Fruit fly (Drosophila melanogaster) whole organism, wandering third instar larva: ENCODE results near the gene Uggt.
A peak's percentile ranks its signal among the peaks of the same experiment; 100 is the strongest.

Experiments
- CG32264 ChIP-seq: fragments of 200-800 bp; sonication (Bioruptor generic); optimal IDR thresholded peaks from 2 replicates; lab custom pipeline; 2016; ENCODE audit warnings: missing biosample characterization, missing genetic modification characterization
- CG9705 ChIP-seq: fragments of 200-800 bp; sonication (Bioruptor generic); optimal IDR thresholded peaks from 2 replicates; lab custom pipeline; 2018; ENCODE audit warnings: missing biosample characterization, mild to moderate bottlenecking, missing genetic modification characterization
- CrebA ChIP-seq: fragments of 200-800 bp; sonication (Bioruptor generic); optimal IDR thresholded peaks from 2 replicates; lab custom pipeline; 2016; ENCODE audit warnings: missing biosample characterization, mild to moderate bottlenecking, missing genetic modification characterization, borderline replicate concordance
- Dfd ChIP-seq: fragments of >200 bp; optimal IDR thresholded peaks from 2 replicates; lab custom pipeline; 2017; ENCODE audit warnings: missing biosample characterization, missing genetic modification characterization
- Dif ChIP-seq: fragments of 200-275, 200-300 bp; sonication (Bioruptor generic); optimal IDR thresholded peaks from 2 replicates; lab custom pipeline; 2018; ENCODE audit warnings: missing biosample characterization, missing genetic modification characterization; ENCODE audit not compliant: partially characterized antibody
- HLH106 ChIP-seq: fragments of 200-800 bp; optimal IDR thresholded peaks from 3 replicates; lab custom pipeline; 2019; ENCODE audit warnings: missing biosample characterization, mild to moderate bottlenecking, missing genetic modification characterization, moderate library complexity
- Hnf4 ChIP-seq: fragments of 200-800 bp; sonication (Bioruptor generic); optimal IDR thresholded peaks from 2 replicates; lab custom pipeline; 2016; ENCODE audit warnings: missing biosample characterization, mild to moderate bottlenecking, missing genetic modification characterization
- Hr83 ChIP-seq: fragments of 200-300 bp; sonication (Bioruptor generic); optimal IDR thresholded peaks from 2 replicates; lab custom pipeline; 2016; ENCODE audit warnings: missing biosample characterization, mild to moderate bottlenecking, missing genetic modification characterization, moderate library complexity; ENCODE audit not compliant: poor library complexity, severe bottlenecking
- Jra ChIP-seq: sonication (Bioruptor generic); optimal IDR thresholded peaks from 2 replicates; lab custom pipeline; 2016; ENCODE audit warnings: missing biosample characterization, missing genetic modification characterization
- Myc ChIP-seq: fragments of >200 bp; optimal IDR thresholded peaks from 2 replicates; lab custom pipeline; 2017
- N ChIP-seq: fragments of >200 bp; optimal IDR thresholded peaks from 2 replicates; lab custom pipeline; 2018; ENCODE audit warnings: missing biosample characterization, missing external identifiers, missing genetic modification characterization
- OdsH ChIP-seq: fragments of 200-800 bp; sonication (Bioruptor generic); optimal IDR thresholded peaks from 2 replicates; lab custom pipeline; 2016; ENCODE audit warnings: missing biosample characterization, mild to moderate bottlenecking, missing genetic modification characterization
- Rel ChIP-seq, 2 experiments: fragments of 200-800 bp; sonication (Bioruptor generic) in 1 of 2; optimal IDR thresholded peaks; 2 replicates in 1 of 2; 3 replicates in 1 of 2; lab custom pipeline; 2016 to 2019; ENCODE audit warnings: mild to moderate bottlenecking in 2 of 2, missing biosample characterization in 2 of 2, missing genetic modification characterization in 2 of 2, moderate library complexity in 1 of 2
- Sp1 ChIP-seq: fragments of 200-800 bp; sonication (Bioruptor generic); optimal IDR thresholded peaks from 3 replicates; lab custom pipeline; 2019; ENCODE audit warnings: missing biosample characterization, mild to moderate bottlenecking, missing genetic modification characterization, moderate library complexity
- br ChIP-seq: fragments of 200-800 bp; sonication (Bioruptor generic); optimal IDR thresholded peaks from 2 replicates; lab custom pipeline; 2016; ENCODE audit warnings: missing biosample characterization, missing genetic modification characterization
- brk ChIP-seq: fragments of 200-800 bp; sonication (Bioruptor generic); optimal IDR thresholded peaks from 2 replicates; lab custom pipeline; 2016; ENCODE audit warnings: missing biosample characterization, mild to moderate bottlenecking, missing genetic modification characterization
- dl ChIP-seq, 2 experiments: fragments of 175-275, 200-275 bp in 1 of 2; fragments of 200-275 bp in 1 of 2; sonication (Bioruptor generic); optimal IDR thresholded peaks; lab custom pipeline; 2018; ENCODE audit warnings: mild to moderate bottlenecking in 2 of 2, missing biosample characterization in 2 of 2, missing genetic modification characterization in 2 of 2, moderate library complexity in 2 of 2; ENCODE audit not compliant: partially characterized antibody in 2 of 2, insufficient read depth in 1 of 2
- dmrt93B ChIP-seq: fragments of 200-800 bp; sonication (Bioruptor generic); optimal IDR thresholded peaks from 2 replicates; lab custom pipeline; 2018; ENCODE audit warnings: missing biosample characterization, mild to moderate bottlenecking, missing genetic modification characterization
- dsf ChIP-seq: sonication (Bioruptor generic); optimal IDR thresholded peaks from 2 replicates; lab custom pipeline; 2016; ENCODE audit warnings: missing biosample characterization, missing genetic modification characterization, borderline replicate concordance
- ey ChIP-seq: fragments of 200-800 bp; sonication (Bioruptor generic); optimal IDR thresholded peaks from 2 replicates; lab custom pipeline; 2016; ENCODE audit warnings: missing biosample characterization, missing genetic modification characterization
- foxo ChIP-seq, 2 experiments: fragments of 200-800 bp; sonication (Bioruptor generic); optimal IDR thresholded peaks; 2 replicates in 1 of 2; 3 replicates in 1 of 2; lab custom pipeline; 2016 to 2017; ENCODE audit warnings: missing biosample characterization in 2 of 2, missing genetic modification characterization in 2 of 2
- fru ChIP-seq: fragments of 200-800 bp; sonication (Bioruptor generic); optimal IDR thresholded peaks from 3 replicates; lab custom pipeline; 2016; ENCODE audit warnings: missing biosample characterization, mild to moderate bottlenecking, missing genetic modification characterization
- h ChIP-seq: fragments of 200-800 bp; sonication (Bioruptor generic); optimal IDR thresholded peaks from 3 replicates; lab custom pipeline; 2016; ENCODE audit warnings: missing biosample characterization, mild to moderate bottlenecking, missing genetic modification characterization
- jim ChIP-seq: fragments of 175-275, 200-325 bp; sonication (Bioruptor generic); optimal IDR thresholded peaks from 2 replicates; lab custom pipeline; 2016; ENCODE audit warnings: missing biosample characterization, mild to moderate bottlenecking, missing genetic modification characterization
- psq ChIP-seq: fragments of 200-800 bp; sonication (Bioruptor generic); optimal IDR thresholded peaks from 3 replicates; lab custom pipeline; 2017; ENCODE audit warnings: missing biosample characterization, mild to moderate bottlenecking, missing genetic modification characterization, moderate library complexity
- rgr ChIP-seq: fragments of 200-800 bp; sonication (Bioruptor generic); optimal IDR thresholded peaks from 3 replicates; lab custom pipeline; 2016; ENCODE audit warnings: missing biosample characterization, mild to moderate bottlenecking, missing genetic modification characterization
- sage ChIP-seq: fragments of 200-800 bp; sonication (Bioruptor generic); optimal IDR thresholded peaks from 2 replicates; lab custom pipeline; 2016; ENCODE audit warnings: missing biosample characterization, mild to moderate bottlenecking, missing genetic modification characterization
- sv ChIP-seq: fragments of 200-800 bp; sonication (Bioruptor generic); optimal IDR thresholded peaks from 3 replicates; lab custom pipeline; 2016; ENCODE audit warnings: missing biosample characterization, missing genetic modification characterization
- usp ChIP-seq: fragments of >200 bp; optimal IDR thresholded peaks from 2 replicates; lab custom pipeline; 2017; ENCODE audit warnings: missing biosample characterization, missing genetic modification characterization
- woc ChIP-seq: sonication (Bioruptor generic); optimal IDR thresholded peaks from 2 replicates; lab custom pipeline; 2016; ENCODE audit warnings: missing biosample characterization, mild to moderate bottlenecking, missing genetic modification characterization

Gene Uggt

dm6 chr3L:18863327-18863726, 9.2 kb upstream of the Uggt start, which contains the start of gene CG6865:
Gene CG6865, plus strand, starts transcription at chr3L:18863647.
- TF ChIP-seq CG32264 (GFP tag; lab: Kevin White, UChicago), result no peak
- TF ChIP-seq foxo (GFP tag; optimal IDR thresholded peaks at IDR 0.05; lab: Kevin White, UChicago), result no peak
- no peak for TF ChIP-seq Dif (GFP tag; lab: Kevin White, UChicago)
- TF ChIP-seq ey, result no peak
- TF ChIP-seq usp (GFP tag; lab: Kevin White, UChicago), result no peak
- no peak for TF ChIP-seq Myc
- no peak for TF ChIP-seq rgr (GFP tag; lab: Kevin White, UChicago)
- TF ChIP-seq Hnf4 (GFP tag; lab: Kevin White, UChicago), result no peak
- no peak for TF ChIP-seq h
- TF ChIP-seq woc (GFP tag; lab: Kevin White, UChicago), result no peak
- TF ChIP-seq HLH106 (tag; lab: Kevin White, UChicago), result no peak
- TF ChIP-seq sv (GFP tag; lab: Kevin White, UChicago), result no peak

dm6 chr3L:18865447-18866367, 6.8 kb upstream of the Uggt start, which contains the start of gene CG14074:
Gene CG14074, plus strand, starts transcription at chr3L:18866225.
- TF ChIP-seq sage, result peak; percentile 64
- peak; percentile 11 for TF ChIP-seq woc (GFP tag; lab: Kevin White, UChicago)
- TF ChIP-seq Rel (GFP tag; optimal IDR thresholded peaks at IDR 0.05; lab: Kevin White, UChicago), result no peak
- peak; percentile 52 for TF ChIP-seq Rel (tag; optimal IDR thresholded peaks at IDR 0.05; lab: Kevin White, UChicago)
- peak; percentile 0 for TF ChIP-seq brk (GFP tag; lab: Kevin White, UChicago)
- TF ChIP-seq usp (GFP tag; lab: Kevin White, UChicago), result no peak
- TF ChIP-seq ey, result no peak

DNA sequence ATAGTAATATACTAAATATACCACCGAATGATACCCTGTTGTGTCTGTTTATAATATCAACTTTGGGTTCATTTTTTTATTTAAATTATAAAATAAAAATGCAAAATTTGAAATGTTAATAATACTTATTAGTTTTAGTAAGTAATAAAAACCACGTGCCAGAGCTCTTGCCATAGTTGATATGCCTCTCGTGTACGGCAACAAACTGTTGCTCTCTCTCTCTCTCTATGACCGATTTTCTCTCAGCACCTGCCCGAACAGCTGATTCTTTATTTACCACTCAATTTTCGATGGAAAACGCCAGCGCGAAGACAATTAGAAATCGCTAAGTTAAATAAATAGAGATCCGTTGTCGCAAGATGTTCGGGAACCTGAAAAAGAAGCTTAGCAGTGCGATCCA, 5.0 kb upstream of the Uggt start, which contains the start of gene Dysb:
TSS of gene Dysb (plus strand) at position 251 of the 400 bp plus-strand sequence.
- TF ChIP-seq sv (GFP tag; lab: Kevin White, UChicago) (peak; percentile 73), Myc (no peak), psq (GFP tag; lab: Kevin White, UChicago) (peak; percentile 76), CrebA (GFP tag; lab: Kevin White, UChicago) (no peak), Dif (GFP tag; lab: Kevin White, UChicago) (peak; percentile 54), Dfd (no peak), dmrt93B (GFP tag; lab: Kevin White, UChicago) (peak; percentile 28), OdsH (peak; percentile 78), brk (GFP tag; lab: Kevin White, UChicago) (peak; percentile 79), N (no peak), jim (GFP tag; lab: Kevin White, UChicago) (no peak), foxo (GFP tag; optimal IDR thresholded peaks at IDR 0.05; lab: Kevin White, UChicago) (peak in 1 of 2 experiments; percentile 84), fru (peak; percentile 70), sage (no peak), Rel (GFP tag; optimal IDR thresholded peaks at IDR 0.05; lab: Kevin White, UChicago) (no peak), Rel (tag; optimal IDR thresholded peaks at IDR 0.05; lab: Kevin White, UChicago) (peak; percentile 50), CG32264 (GFP tag; lab: Kevin White, UChicago) (no peak), ey (peak; percentile 59), dsf (peak; percentile 37), br (GFP tag; lab: Kevin White, UChicago) (peak; percentile 58), dl (GFP tag; optimal IDR thresholded peaks at IDR 0.05; lab: Kevin White, UChicago; ENCODE audit: insufficient read depth in 1 of 2, partially characterized antibody in 2 of 2) (no peak), Jra (peak; percentile 48), woc (GFP tag; lab: Kevin White, UChicago) (peak; percentile 73), HLH106 (tag; lab: Kevin White, UChicago) (peak; percentile 78), Hnf4 (GFP tag; lab: Kevin White, UChicago) (peak; percentile 82), rgr (GFP tag; lab: Kevin White, UChicago) (peak; percentile 83), Sp1 (GFP tag; lab: Kevin White, UChicago) (peak; percentile 78), CG9705 (peak; percentile 67), Hr83 (GFP tag; lab: Kevin White, UChicago) (peak; percentile 84), h (peak; percentile 72)
